Fruit fly (Drosophila melanogaster): ENCODE measurements around the gene CG7900.

CG7900 gene

dm6 chr3R:8126316-8127150 is 32.6 kb downstream of the CG7900 start, which contains the start of the genes CG9667 and Arl8 (continued):
- TF ChIP-seq MESR4 (GFP tag; optimal IDR thresholded peaks at IDR 0.05) (peak; percentile 86), luna (GFP tag; optimal IDR thresholded peaks at IDR 0.05) (no peak), prd (optimal IDR thresholded peaks at IDR 0.05) (no peak), prd (GFP tag; IDR thresholded peaks at IDR 0.05) (peak; percentile 80), NfI (GFP tag; optimal IDR thresholded peaks at IDR 0.05) (peak; percentile 51), kay (GFP tag; optimal IDR thresholded peaks at IDR 0.05) (peak; percentile 36), exex (tag; optimal IDR thresholded peaks at IDR 0.05) (peak; percentile 49), Sox100B (GFP tag; optimal IDR thresholded peaks at IDR 0.05) (peak; percentile 56), vvl (GFP tag; IDR thresholded peaks at IDR 0.05) (peak; percentile 68), Optix (GFP tag; IDR thresholded peaks at IDR 0.05) (no peak), CG13296 (GFP tag; optimal IDR thresholded peaks at IDR 0.05) (peak; percentile 56), sisA (GFP tag; IDR thresholded peaks at IDR 0.05) (peak; percentile 70), CG12299 (tag; optimal IDR thresholded peaks at IDR 0.05) (peak; percentile 65), tio (GFP tag; optimal IDR thresholded peaks at IDR 0.05) (peak; percentile 40), CG4730 (GFP tag; IDR thresholded peaks at IDR 0.05) (0 out of 2 replicates have a peak, but pooled peaks have one; percentile 19), Dbx (GFP tag; IDR thresholded peaks at IDR 0.05) (peak; percentile 83), CG8290 (GFP tag; optimal IDR thresholded peaks at IDR 0.05) (peak; percentile 86), CG8290 (tag; optimal IDR thresholded peaks at IDR 0.05) (peak; percentile 10 to 11), slou (GFP tag; optimal IDR thresholded peaks at IDR 0.05) (peak; percentile 33), CG2129 (GFP tag; IDR thresholded peaks at IDR 0.05; ENCODE audit: partially characterized antibody) (no peak), lilli (GFP tag; optimal IDR thresholded peaks at IDR 0.05) (peak; percentile 49), CG7839 (tag; optimal IDR thresholded peaks at IDR 0.05) (peak; percentile 74), CG6813 (GFP tag; optimal IDR thresholded peaks at IDR 0.05) (no peak), CG11085 (GFP tag; IDR thresholded peaks at IDR 0.05) (peak; percentile 45; the same call in 1 of the 2 replicates), Rfx (GFP tag; IDR thresholded peaks at IDR 0.05) (peak; percentile 86), CG33557 (GFP tag; optimal IDR thresholded peaks at IDR 0.05) (peak; percentile 19), Stat92E (GFP tag; optimal IDR thresholded peaks at IDR 0.05) (peak in 1 of 3 experiments; percentile 41), PHDP (tag; optimal IDR thresholded peaks at IDR 0.05) (peak; percentile 59), CG8281 (tag; optimal IDR thresholded peaks at IDR 0.05) (peak; percentile 14), kni (GFP tag; optimal IDR thresholded peaks at IDR 0.05) (peak; percentile 33), dysf (GFP tag; IDR thresholded peaks at IDR 0.05) (peak; percentile 77), ken (GFP tag; IDR thresholded peaks at IDR 0.05) (peak; percentile 59; the same call in 1 of the 3 replicates), CG32767 (GFP tag; IDR thresholded peaks at IDR 0.05) (0 out of 2 replicates have a peak, but pooled peaks have one; percentile 14), CG14965 (GFP tag; optimal IDR thresholded peaks at IDR 0.05; ENCODE audit: borderline replicate concordance) (no peak), oc (tag; optimal IDR thresholded peaks at IDR 0.05) (peak; percentile 30), pb (GFP tag; optimal IDR thresholded peaks at IDR 0.05) (no peak), Awh (GFP tag; IDR thresholded peaks at IDR 0.05) (0 out of 2 replicates have a peak, but pooled peaks have one; percentile 33), eve (GFP tag; optimal IDR thresholded peaks at IDR 0.05) (no peak), Atf-2 (GFP tag; optimal IDR thresholded peaks at IDR 0.05) (no peak), grau (tag; optimal IDR thresholded peaks at IDR 0.05) (peak; percentile 99), CG12769 (tag; optimal IDR thresholded peaks at IDR 0.05) (peak; percentile 56), CG1603 (tag; optimal IDR thresholded peaks at IDR 0.05) (peak; percentile 42), CG2875 (GFP tag; optimal IDR thresholded peaks at IDR 0.05) (no peak), CG17802 (tag; optimal IDR thresholded peaks at IDR 0.05) (no peak), nau (GFP tag; optimal IDR thresholded peaks at IDR 0.05) (no peak), CG16779 (GFP tag; IDR thresholded peaks at IDR 0.05) (0 out of 2 replicates have a peak, but pooled peaks have one; percentile 37), CG6765 (GFP tag; optimal IDR thresholded peaks at IDR 0.05) (no peak), ase (GFP tag; IDR thresholded peaks at IDR 0.05) (no peak), E2f1 (GFP tag; IDR thresholded peaks at IDR 0.05) (peak; percentile 50)

Data from whole organism, embryonic.